Worm (Caenorhabditis elegans): ENCODE measurements around the gene fbxa-84.

fbxa-84 gene

ce11 chrV:15225650-15226049 lies 43.4 kb downstream of the fbxa-84 start, which contains the start of gene srw-14:
srw-14 (plus strand) TSS chrV:15225950.
- no peak for TF ChIP-seq ama-1 (optimal IDR thresholded peaks at IDR 0.05)
- TF ChIP-seq nhr-76 (tag; optimal IDR thresholded peaks at IDR 0.05), result no peak
- TF ChIP-seq pax-3 (tag; optimal IDR thresholded peaks at IDR 0.05), result no peak

- TF ChIP-seq vab-15 (tag; optimal IDR thresholded peaks at IDR 0.05) (no peak), snpc-4 (tag; optimal IDR thresholded peaks at IDR 0.05) (no peak), unc-86 (tag; optimal IDR thresholded peaks at IDR 0.05) (no peak), lin-15B (tag; optimal IDR thresholded peaks at IDR 0.05) (no peak), elt-2 (tag; optimal IDR thresholded peaks at IDR 0.05) (peak; percentile 79), jun-1 (tag; optimal IDR thresholded peaks at IDR 0.05) (no peak), nhr-20 (tag; optimal IDR thresholded peaks at IDR 0.05) (no peak), lin-39 (tag; optimal IDR thresholded peaks at IDR 0.05) (no peak), tlp-1 (tag; optimal IDR thresholded peaks at IDR 0.05) (peak; percentile 45)
Measured at ce11 chrV:15226206-15226605, 44.0 kb downstream of the fbxa-84 start.

ce11 chrV:15230243-15230642 lies 48.0 kb downstream of the fbxa-84 start, which contains the start of gene srw-15:
srw-15 (plus strand) TSS chrV:15230543.
- TF ChIP-seq efl-1 (optimal IDR thresholded peaks at IDR 0.05), result no peak
- TF ChIP-seq efl-1 (GFP tag; optimal IDR thresholded peaks at IDR 0.05 in 1 of 2), result peak in 1 of 2 experiments; percentile 60
- no peak for TF ChIP-seq lin-35 (GFP tag; optimal IDR thresholded peaks at IDR 0.05)
- no peak for TF ChIP-seq unc-98 (GFP tag; IDR thresholded peaks at IDR 0.05)
- TF ChIP-seq vab-15 (tag; optimal IDR thresholded peaks at IDR 0.05), result no peak
- TF ChIP-seq mdl-1 (tag; optimal IDR thresholded peaks at IDR 0.05), result no peak
- TF ChIP-seq nhr-71 (tag; optimal IDR thresholded peaks at IDR 0.05), result no peak
- no peak for TF ChIP-seq unc-62 (GFP tag; optimal IDR thresholded peaks at IDR 0.05)

- TF ChIP-seq pag-3 (tag; optimal IDR thresholded peaks at IDR 0.05; ENCODE audit: borderline replicate concordance, insufficient read depth), result no peak
- no peak for TF ChIP-seq ztf-11 (tag; optimal IDR thresholded peaks at IDR 0.05)
- no peak for TF ChIP-seq xbp-1 (tag; optimal IDR thresholded peaks at IDR 0.05)
- TF ChIP-seq unc-62 (GFP tag; optimal IDR thresholded peaks at IDR 0.05), result no peak
- no peak for TF ChIP-seq blmp-1 (tag; optimal IDR thresholded peaks at IDR 0.05)
- no peak for TF ChIP-seq ets-5 (GFP tag; IDR thresholded peaks at IDR 0.05)
- no peak for TF ChIP-seq lin-14 (GFP tag; optimal IDR thresholded peaks at IDR 0.05)
- TF ChIP-seq ceh-88 (GFP tag; IDR thresholded peaks at IDR 0.05), result no peak
- no peak for TF ChIP-seq nhr-47 (tag; optimal IDR thresholded peaks at IDR 0.05)
- TF ChIP-seq sptf-1 (tag; optimal IDR thresholded peaks at IDR 0.05), result no peak
- no peak for TF ChIP-seq unc-98 (GFP tag; IDR thresholded peaks at IDR 0.05)
- no peak for TF ChIP-seq mab-9 (GFP tag; IDR thresholded peaks at IDR 0.05)
- no peak for TF ChIP-seq elt-2 (tag; optimal IDR thresholded peaks at IDR 0.05)
- no peak for TF ChIP-seq tbx-2 (tag; optimal IDR thresholded peaks at IDR 0.05)
- TF ChIP-seq dsc-1 (tag; optimal IDR thresholded peaks at IDR 0.05), result no peak
- TF ChIP-seq zag-1 (tag; optimal IDR thresholded peaks at IDR 0.05), result no peak
- TF ChIP-seq elt-3 (tag; optimal IDR thresholded peaks at IDR 0.05), result no peak
Measured at ce11 chrV:15232200-15232599, 50.0 kb downstream of the fbxa-84 start, which contains the start of gene srw-13. srw-13 (plus strand) TSS chrV:15232500.

Measured in whole organism, L1 larva.